Worm (Caenorhabditis elegans) whole organism, L3 larva: Measurements from ENCODE around the gene H03E18.1.

Experiments used
- ceh-82 ChIP-seq: fragments of 150-350 bp; optimal IDR thresholded peaks from 2 replicates; lab custom pipeline; 2014; ENCODE audit warnings: missing biosample characterization, missing genetic modification characterization
- egl-27 ChIP-seq: sonication (generic microtip); optimal IDR thresholded peaks from 4 replicates; lab custom pipeline; 2017; ENCODE audit warnings: missing biosample characterization, missing genetic modification reagents, missing genetic modification characterization
- fkh-2 ChIP-seq: fragments of 150-350 bp; optimal IDR thresholded peaks from 2 replicates; lab custom pipeline; 2014; ENCODE audit warnings: missing biosample characterization, missing genetic modification reagents, missing genetic modification characterization
- nfya-1 ChIP-seq: sonication (generic microtip); optimal IDR thresholded peaks from 2 replicates; lab custom pipeline; 2017; ENCODE audit warnings: missing genetic modification characterization, mild to moderate bottlenecking, missing compliant biosample characterization, antibody characterized with exemption, moderate library complexity; ENCODE audit not compliant: insufficient read depth
- nhr-11 ChIP-seq: fragments of 150-350 bp; optimal IDR thresholded peaks from 2 replicates; lab custom pipeline; 2014; ENCODE audit warnings: missing biosample characterization, missing genetic modification characterization
- nhr-25 ChIP-seq: sonication (generic microtip); optimal IDR thresholded peaks from 2 replicates; lab custom pipeline; 2017; ENCODE audit warnings: missing biosample characterization, missing genetic modification characterization
- nhr-43 ChIP-seq: sonication (generic microtip); optimal IDR thresholded peaks from 2 replicates; lab custom pipeline; 2016; ENCODE audit warnings: mild to moderate bottlenecking, missing genetic modification characterization, missing compliant biosample characterization; ENCODE audit not compliant: poor library complexity, severe bottlenecking
- pha-4 ChIP-seq: fragments of 150-350 bp; optimal IDR thresholded peaks from 2 replicates; lab custom pipeline; 2014; ENCODE audit warnings: missing biosample characterization, missing genetic modification reagents, missing genetic modification characterization
- sea-2 ChIP-seq: fragments of 150-350 bp; sonication (generic microtip); optimal IDR thresholded peaks from 4 replicates; lab custom pipeline; 2014; ENCODE audit warnings: missing biosample characterization, missing genetic modification reagents, missing genetic modification characterization
- skn-1 ChIP-seq: fragments of 150-350 bp; optimal IDR thresholded peaks from 2 replicates; lab custom pipeline; 2014; ENCODE audit warnings: missing biosample characterization, missing genetic modification characterization
- unc-62 ChIP-seq: fragments of 150-350 bp; sonication (generic microtip); optimal IDR thresholded peaks from 4 replicates; lab custom pipeline; 2014; ENCODE audit warnings: missing biosample characterization, missing genetic modification reagents, missing genetic modification characterization

DNA sequence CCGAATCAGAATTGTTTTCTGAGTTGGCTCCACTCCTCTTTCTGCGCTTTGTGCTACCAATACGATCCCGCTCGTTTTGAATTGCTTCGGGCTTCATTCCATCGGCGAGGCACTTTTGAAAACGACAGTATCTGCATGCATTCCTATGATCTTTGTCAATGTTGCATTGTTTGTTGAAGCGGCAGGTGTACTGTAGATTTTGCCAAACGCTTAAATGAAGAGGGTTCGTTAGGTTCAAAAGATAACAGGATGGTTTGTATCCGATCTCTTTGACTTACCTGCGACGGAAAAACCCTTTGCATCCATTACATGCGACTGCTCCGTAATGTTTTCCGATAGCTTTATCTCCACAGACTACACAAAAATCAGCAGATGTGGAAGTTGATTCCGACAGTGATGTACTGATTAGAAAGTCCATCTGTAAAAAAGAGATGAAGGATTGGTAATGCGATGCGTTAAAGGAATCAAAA, 31.9 kb upstream of the H03E18.1 start, which contains the start of gene nhr-14:
- TF ChIP-seq nhr-43 (no peak), nhr-25 (tag; lab: Kevin White, UChicago) (peak; percentile 16), pha-4 (tag; lab: Kevin White, UChicago) (no peak), egl-27 (tag; lab: Kevin White, UChicago) (no peak), nfya-1 (tag; lab: Kevin White, UChicago) (no peak), unc-62 (GFP tag; lab: Kevin White, UChicago) (no peak), fkh-2 (tag; lab: Kevin White, UChicago) (no peak), sea-2 (no peak), ceh-82 (tag; lab: Kevin White, UChicago) (no peak), skn-1 (tag; lab: Kevin White, UChicago) (no peak), nhr-11 (tag; lab: Kevin White, UChicago) (no peak)
